Worm (Caenorhabditis elegans) whole organism, L4 larva: ENCODE data around the gene glr-8.

Source experiments
- F10B5.3 ChIP-seq: sonication (generic microtip); optimal IDR thresholded peaks from 2 replicates; lab custom pipeline; 2016; ENCODE audit warnings: mild to moderate bottlenecking, missing genetic modification characterization, missing compliant biosample characterization
- F49E8.2 ChIP-seq: sonication (generic microtip); optimal IDR thresholded peaks from 2 replicates; lab custom pipeline; 2016; ENCODE audit warnings: missing compliant biosample characterization, mild to moderate bottlenecking, missing genetic modification characterization, borderline replicate concordance
- T20F7.1 ChIP-seq: fragments of 200-800 bp; sonication (Bioruptor generic); optimal IDR thresholded peaks from 2 replicates; lab custom pipeline; 2018; ENCODE audit warnings: mild to moderate bottlenecking, missing genetic modification characterization, missing compliant biosample characterization
- Y48G9A.11 ChIP-seq: fragments of 200-800 bp; sonication (Bioruptor generic); IDR thresholded peaks from 2 replicates; pipeline ENCODE4 v1.3.6; 2022; ENCODE audit warnings: missing genetic modification reagents, missing genetic modification characterization, missing compliant biosample characterization
- ZK337.2 ChIP-seq: fragments of 200-800 bp; sonication (Bioruptor generic); IDR thresholded peaks from 2 replicates; pipeline ENCODE4 v1.3.6; 2022; ENCODE audit warnings: missing genetic modification reagents, missing genetic modification characterization, missing compliant biosample characterization
- ZK546.5 ChIP-seq, 2 experiments: sonication (generic microtip); optimal IDR thresholded peaks; 2 replicates each; lab custom pipeline; 2017; ENCODE audit warnings: missing biosample characterization in 2 of 2, missing genetic modification characterization in 2 of 2
- aha-1 ChIP-seq: fragments of 150-350 bp; peaks from one replicate; lab custom pipeline; 2014; ENCODE audit warnings: missing biosample characterization, missing genetic modification characterization
- aly-2 ChIP-seq: sonication (generic microtip); optimal IDR thresholded peaks from 2 replicates; lab custom pipeline; 2018; ENCODE audit warnings: missing biosample characterization, missing genetic modification characterization
- ama-1 ChIP-seq: fragments of 150-350 bp; optimal IDR thresholded peaks from 2 replicates; lab custom pipeline; 2014; ENCODE audit warnings: inconsistent platforms, mixed read lengths
- attf-4 ChIP-seq: sonication (generic microtip); optimal IDR thresholded peaks from 3 replicates; lab custom pipeline; 2017; ENCODE audit warnings: missing biosample characterization, missing genetic modification characterization
- ceh-20 ChIP-seq: fragments of 200-800 bp; sonication (Bioruptor generic); IDR thresholded peaks from 2 replicates; pipeline ENCODE4 v1.3.6; 2022; ENCODE audit warnings: missing genetic modification reagents, missing genetic modification characterization, missing compliant biosample characterization
- cey-2 ChIP-seq: sonication (generic microtip); optimal IDR thresholded peaks from 3 replicates; lab custom pipeline; 2017; ENCODE audit warnings: missing genetic modification characterization, mild to moderate bottlenecking, missing compliant biosample characterization, antibody characterized with exemption, borderline replicate concordance; ENCODE audit not compliant: insufficient read depth
- daf-12 ChIP-seq: fragments of 150-350 bp; optimal IDR thresholded peaks from 2 replicates; lab custom pipeline; 2014; ENCODE audit warnings: missing biosample characterization, missing genetic modification reagents, missing genetic modification characterization
- daf-16 ChIP-seq, 3 experiments: sonication (generic microtip); optimal IDR thresholded peaks; 2 replicates each; lab custom pipeline; 2016 to 2017; ENCODE audit warnings: missing genetic modification characterization in 3 of 3, missing genetic modification reagents in 3 of 3, mild to moderate bottlenecking in 2 of 3, missing compliant biosample characterization in 2 of 3, missing biosample characterization in 1 of 3, moderate library complexity in 1 of 3
- daf-8 ChIP-seq: fragments of 200-800 bp; sonication (Bioruptor generic); IDR thresholded peaks from 2 replicates; pipeline ENCODE4 v1.3.6; 2022; ENCODE audit warnings: missing genetic modification characterization, missing compliant biosample characterization
- dmd-6 ChIP-seq: fragments of 200-800 bp; sonication (Bioruptor generic); IDR thresholded peaks from 2 replicates; pipeline ENCODE4 v1.3.6; 2022; ENCODE audit warnings: missing genetic modification reagents, missing genetic modification characterization, missing compliant biosample characterization
- dpl-1 ChIP-seq: fragments of 150-350 bp; optimal IDR thresholded peaks from 2 replicates; lab custom pipeline; 2014; ENCODE audit warnings: missing biosample characterization, missing genetic modification reagents, missing genetic modification characterization
- dve-1 ChIP-seq: sonication (generic microtip); optimal IDR thresholded peaks from 2 replicates; lab custom pipeline; 2017; ENCODE audit warnings: antibody characterized with exemption, mild to moderate bottlenecking, missing genetic modification characterization, missing compliant biosample characterization; ENCODE audit not compliant: insufficient read depth
- egl-27 ChIP-seq: sonication (generic microtip); optimal IDR thresholded peaks from 3 replicates; lab custom pipeline; 2017; ENCODE audit warnings: missing biosample characterization, missing genetic modification reagents, missing genetic modification characterization
- fkh-10 ChIP-seq: fragments of 150-350 bp; optimal IDR thresholded peaks from 2 replicates; lab custom pipeline; 2014; ENCODE audit warnings: missing biosample characterization, missing genetic modification reagents, missing genetic modification characterization
- fos-1 ChIP-seq: fragments of 150-350 bp; optimal IDR thresholded peaks from 2 replicates; lab custom pipeline; 2014; ENCODE audit warnings: missing biosample characterization, missing genetic modification characterization
- gei-8 ChIP-seq: fragments of 200-800 bp; sonication (Bioruptor generic); optimal IDR thresholded peaks from 2 replicates; lab custom pipeline; 2018; ENCODE audit warnings: mild to moderate bottlenecking, missing genetic modification characterization, missing compliant biosample characterization
- hlh-11 ChIP-seq: fragments of 200-800 bp; sonication (Bioruptor generic); optimal IDR thresholded peaks from 2 replicates; lab custom pipeline; 2018; ENCODE audit warnings: mild to moderate bottlenecking, missing genetic modification characterization, missing compliant biosample characterization
- hlh-30 ChIP-seq: sonication (generic microtip); optimal IDR thresholded peaks from 2 replicates; lab custom pipeline; 2017; ENCODE audit warnings: antibody characterized with exemption, mild to moderate bottlenecking, missing genetic modification characterization, missing compliant biosample characterization; ENCODE audit not compliant: insufficient read depth
- jun-1 ChIP-seq: fragments of 150-350 bp; optimal IDR thresholded peaks from 2 replicates; lab custom pipeline; 2014; ENCODE audit warnings: missing biosample characterization, missing genetic modification reagents, missing genetic modification characterization
- lin-1 ChIP-seq: fragments of 200-800 bp; sonication (Bioruptor generic); IDR thresholded peaks from 2 replicates; pipeline ENCODE4 v1.3.6; 2022; ENCODE audit warnings: missing genetic modification reagents, missing genetic modification characterization, missing compliant biosample characterization
- lir-3 ChIP-seq: sonication (generic microtip); optimal IDR thresholded peaks from 2 replicates; lab custom pipeline; 2016; ENCODE audit warnings: mild to moderate bottlenecking, missing genetic modification characterization, missing compliant biosample characterization
- lsy-2 ChIP-seq, 2 experiments: fragments of 150-350 bp in 1 of 2; sonication (generic microtip) in 1 of 2; optimal IDR thresholded peaks; 2 replicates each; lab custom pipeline; 2014 to 2017; ENCODE audit warnings: missing biosample characterization in 2 of 2, missing genetic modification characterization in 2 of 2
- mdl-1 ChIP-seq, 2 experiments: fragments of 150-350 bp in 1 of 2; sonication (generic microtip) in 1 of 2; optimal IDR thresholded peaks; 2 replicates each; lab custom pipeline; 2014 to 2017; ENCODE audit warnings: missing biosample characterization in 2 of 2, missing genetic modification characterization in 2 of 2
- mdt-29 ChIP-seq: fragments of 200-800 bp; sonication (Bioruptor generic); IDR thresholded peaks from 2 replicates; pipeline ENCODE4 v1.3.6; 2022; ENCODE audit warnings: missing genetic modification reagents, missing genetic modification characterization, missing compliant biosample characterization
- mes-2 ChIP-seq: sonication (generic microtip); optimal IDR thresholded peaks from 2 replicates; lab custom pipeline; 2016; ENCODE audit warnings: missing genotype, mild to moderate bottlenecking, missing genetic modification characterization, missing compliant biosample characterization; ENCODE audit not compliant: poor library complexity, severe bottlenecking
- nhr-11 ChIP-seq: fragments of 150-350 bp; optimal IDR thresholded peaks from 2 replicates; lab custom pipeline; 2014; ENCODE audit warnings: missing biosample characterization, missing genetic modification characterization
- nhr-41 ChIP-seq: fragments of 200-800 bp; sonication (Bioruptor generic); IDR thresholded peaks from 2 replicates; pipeline ENCODE4 v1.3.6; 2022; ENCODE audit warnings: missing genetic modification reagents, missing genetic modification characterization, missing compliant biosample characterization
- nhr-42 ChIP-seq: fragments of 200-800 bp; sonication (Bioruptor generic); IDR thresholded peaks from 2 replicates; pipeline ENCODE4 v1.3.6; 2022; ENCODE audit warnings: missing genetic modification characterization, missing compliant biosample characterization
- nhr-48 ChIP-seq: sonication (generic microtip); optimal IDR thresholded peaks from 2 replicates; lab custom pipeline; 2016; ENCODE audit warnings: mild to moderate bottlenecking, missing genetic modification characterization, missing compliant biosample characterization
- nhr-76 ChIP-seq: fragments of 150-350 bp; optimal IDR thresholded peaks from 2 replicates; lab custom pipeline; 2014; ENCODE audit warnings: missing biosample characterization, missing genetic modification characterization
- nhr-77 ChIP-seq: fragments of 150-350 bp; optimal IDR thresholded peaks from 2 replicates; lab custom pipeline; 2014; ENCODE audit warnings: missing biosample characterization, missing genetic modification characterization
- pha-4 ChIP-seq, 2 experiments: fragments of 150-350 bp in 1 of 2; fragments of 200-800 bp in 1 of 2; sonication (Bioruptor generic) in 1 of 2; IDR thresholded peaks in 1 of 2; optimal IDR thresholded peaks in 1 of 2; 2 replicates each; pipeline versions ENCODE4 v1.3.6 to Lab custom; 2014 to 2022; ENCODE audit warnings: missing genetic modification characterization in 2 of 2, missing genetic modification reagents in 2 of 2, missing biosample characterization in 1 of 2, missing compliant biosample characterization in 1 of 2
- php-3 ChIP-seq: fragments of 200-800 bp; sonication (Bioruptor generic); IDR thresholded peaks from 2 replicates; pipeline ENCODE4 v1.3.6; 2022; ENCODE audit warnings: missing genetic modification reagents, missing genetic modification characterization, missing compliant biosample characterization
- pqm-1 ChIP-seq: sonication (generic microtip); optimal IDR thresholded peaks from 2 replicates; lab custom pipeline; 2017; ENCODE audit warnings: missing biosample characterization, missing genetic modification characterization
- saeg-2 ChIP-seq: fragments of 200-800 bp; sonication (Bioruptor generic); IDR thresholded peaks from 2 replicates; pipeline ENCODE4 v1.3.6; 2022; ENCODE audit warnings: missing genetic modification reagents, missing genetic modification characterization, missing compliant biosample characterization
- spr-1 ChIP-seq: sonication (generic microtip); optimal IDR thresholded peaks from 2 replicates; lab custom pipeline; 2016; ENCODE audit warnings: mild to moderate bottlenecking, missing genetic modification characterization, missing compliant biosample characterization
- tag-97 ChIP-seq: fragments of 200-800 bp; sonication (Bioruptor generic); IDR thresholded peaks from 2 replicates; pipeline ENCODE4 v1.3.6; 2022; ENCODE audit warnings: missing genetic modification characterization, missing compliant biosample characterization
- tra-1 ChIP-seq: fragments of 200-800 bp; sonication (Bioruptor generic); IDR thresholded peaks from 2 replicates; pipeline ENCODE4 v1.3.6; 2022; ENCODE audit warnings: missing genetic modification reagents, missing genetic modification characterization, missing compliant biosample characterization
- unc-39 ChIP-seq: sonication (generic microtip); optimal IDR thresholded peaks from 2 replicates; lab custom pipeline; 2017; ENCODE audit warnings: missing biosample characterization, missing genetic modification characterization
- unc-62 ChIP-seq, 3 experiments: fragments of 150-350 bp in 1 of 3; sonication (generic microtip); optimal IDR thresholded peaks in 2 of 3; peaks in 1 of 3; 1 replicate in 1 of 3; 2 replicates in 2 of 3; lab custom pipeline; 2014 to 2017; ENCODE audit warnings: missing biosample characterization in 3 of 3, missing genetic modification characterization in 3 of 3, missing genetic modification reagents in 3 of 3, missing genotype in 1 of 3
- zfp-2 ChIP-seq: sonication (generic microtip); optimal IDR thresholded peaks from 2 replicates; lab custom pipeline; 2016; ENCODE audit warnings: mild to moderate bottlenecking, missing genetic modification characterization, missing compliant biosample characterization

The glr-8 gene

DNA sequence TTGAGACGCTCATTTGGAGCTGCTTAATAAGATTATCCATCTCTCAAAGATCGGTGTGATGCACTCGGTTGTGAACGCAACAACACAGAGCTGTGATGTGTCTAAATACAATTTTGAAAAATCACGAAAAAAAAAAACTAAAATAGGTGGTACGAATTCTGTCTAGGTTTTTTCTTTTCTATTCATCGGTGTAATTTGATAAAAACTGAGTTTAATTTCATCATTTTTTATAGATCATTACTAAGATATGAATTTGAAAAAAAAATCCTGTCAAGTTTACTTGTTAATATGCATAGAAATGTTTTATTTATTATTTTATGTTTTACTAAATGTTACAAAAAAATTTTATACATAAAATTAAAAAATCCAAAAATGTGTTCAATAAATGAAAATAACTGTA lies 24.3 kb downstream of the glr-8 start, which contains the start of gene ceh-60:
TSS of gene ceh-60 (minus strand) at position 101 of the 400 bp plus-strand sequence.
- TF ChIP-seq nhr-41 (GFP tag; lab: Robert Waterston, UW) (no peak), dve-1 (tag; lab: Kevin White, UChicago) (no peak), nhr-42 (no peak), F49E8.2 (tag; lab: Kevin White, UChicago) (no peak), nhr-11 (no peak), daf-8 (GFP tag; lab: Robert Waterston, UW) (no peak), unc-62 (GFP tag; optimal IDR thresholded peaks at IDR 0.05 in 1 of 2; lab: Kevin White, UChicago) (no peak), unc-62 (tag; optimal IDR thresholded peaks at IDR 0.05; lab: Kevin White, UChicago) (no peak), ceh-20 (GFP tag; lab: Robert Waterston, UW) (no peak), tag-97 (GFP tag; lab: Robert Waterston, UW) (no peak), daf-12 (tag; lab: Kevin White, UChicago) (no peak), gei-8 (GFP tag; lab: Kevin White, UChicago) (no peak)

DNA sequence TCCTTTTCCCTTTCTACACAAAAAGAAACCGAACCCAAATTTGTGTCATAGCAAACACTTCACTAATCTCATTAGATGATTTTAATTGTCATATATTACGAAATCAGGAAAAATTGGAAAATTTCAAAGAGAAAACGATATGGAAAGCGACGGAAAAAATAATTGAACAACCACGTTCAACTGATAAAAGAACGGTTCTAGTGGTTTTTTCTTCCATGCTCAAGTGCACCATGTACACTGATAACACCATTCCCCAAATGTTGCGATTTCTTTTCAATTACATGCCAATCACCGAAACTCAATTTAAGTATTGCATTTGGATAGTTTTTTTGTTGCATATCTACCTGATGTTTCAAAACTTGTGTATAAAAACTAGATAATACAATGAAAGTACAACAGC lies 24.8 kb downstream of the glr-8 start:
- TF ChIP-seq nhr-76 (no peak), lsy-2 (tag; optimal IDR thresholded peaks at IDR 0.05; lab: Kevin White, UChicago) (no peak), nhr-11 (no peak), dve-1 (tag; lab: Kevin White, UChicago) (peak; percentile 85), hlh-30 (no peak), jun-1 (no peak), Y48G9A.11 (GFP tag; lab: Robert Waterston, UW) (no peak), daf-16 (GFP tag; optimal IDR thresholded peaks at IDR 0.05; lab: Kevin White, UChicago) (peak in 1 of 2 experiments; percentile 53), daf-16 (tag; optimal IDR thresholded peaks at IDR 0.05; lab: Kevin White, UChicago) (peak; percentile 45), nhr-77 (peak; percentile 12), spr-1 (tag; lab: Kevin White, UChicago) (no peak), ZK337.2 (GFP tag; lab: Robert Waterston, UW) (no peak), tra-1 (GFP tag; lab: Robert Waterston, UW) (0 out of 2 replicates have a peak, but pooled peaks have one; percentile 54), attf-4 (tag; lab: Kevin White, UChicago) (no peak), cey-2 (tag; lab: Kevin White, UChicago) (no peak), lir-3 (tag; lab: Kevin White, UChicago) (no peak), egl-27 (tag; lab: Kevin White, UChicago) (no peak), nhr-48 (peak; percentile 49), aha-1 (tag; lab: Kevin White, UChicago) (no peak), dpl-1 (GFP tag; lab: Kevin White, UChicago) (no peak), lin-1 (GFP tag; lab: Robert Waterston, UW) (0 out of 2 replicates have a peak, but pooled peaks have one; percentile 45), fos-1 (tag; lab: Kevin White, UChicago) (no peak), pha-4 (GFP tag; IDR thresholded peaks at IDR 0.05; lab: Robert Waterston, UW) (no peak), pha-4 (tag; optimal IDR thresholded peaks at IDR 0.05; lab: Kevin White, UChicago) (no peak), saeg-2 (no peak), unc-39 (tag; lab: Kevin White, UChicago) (no peak), gei-8 (GFP tag; lab: Kevin White, UChicago) (no peak), php-3 (GFP tag; lab: Robert Waterston, UW) (0 out of 2 replicates have a peak, but pooled peaks have one; percentile 58), ama-1 (lab: Kevin White, UChicago) (no peak), mdt-29 (GFP tag; lab: Robert Waterston, UW) (no peak), dmd-6 (GFP tag; lab: Robert Waterston, UW) (peak; percentile 93), zfp-2 (tag; lab: Kevin White, UChicago) (no peak), T20F7.1 (peak; percentile 39), fkh-10 (GFP tag; lab: Kevin White, UChicago) (no peak), mes-2 (no peak), mdl-1 (tag; optimal IDR thresholded peaks at IDR 0.05; lab: Kevin White, UChicago) (peak in 1 of 2 experiments; percentile 1), pqm-1 (tag; lab: Kevin White, UChicago) (peak; percentile 70), F10B5.3 (tag; lab: Kevin White, UChicago) (no peak), aly-2 (tag; lab: Kevin White, UChicago) (no peak), hlh-11 (tag; lab: Kevin White, UChicago) (peak; percentile 75), ZK546.5 (tag; optimal IDR thresholded peaks at IDR 0.05; lab: Kevin White, UChicago) (no peak), F49E8.2 (tag; lab: Kevin White, UChicago) (no peak)
